Fruit fly (Drosophila melanogaster): Measurements from ENCODE around the gene SWIP.

- TF ChIP-seq br (GFP tag; optimal IDR thresholded peaks at IDR 0.05) = no peak
- no peak for TF ChIP-seq h (GFP tag; optimal IDR thresholded peaks at IDR 0.05)
- no peak for TF ChIP-seq Abd-B (GFP tag; optimal IDR thresholded peaks at IDR 0.05)
- no peak for TF ChIP-seq Hnf4 (GFP tag; optimal IDR thresholded peaks at IDR 0.05)
- no peak for TF ChIP-seq Hr78 (GFP tag; optimal IDR thresholded peaks at IDR 0.05)
- no peak for TF ChIP-seq Mio (GFP tag; optimal IDR thresholded peaks at IDR 0.05)
- no peak for TF ChIP-seq Dif (GFP tag; optimal IDR thresholded peaks at IDR 0.05; ENCODE audit: partially characterized antibody)
- TF ChIP-seq psq (GFP tag; optimal IDR thresholded peaks at IDR 0.05) = no peak
- TF ChIP-seq Hr83 (GFP tag; optimal IDR thresholded peaks at IDR 0.05; ENCODE audit: poor library complexity, severe bottlenecking) = no peak
- no peak for TF ChIP-seq lola (GFP tag; optimal IDR thresholded peaks at IDR 0.05)
- no peak for TF ChIP-seq fru (GFP tag; optimal IDR thresholded peaks at IDR 0.05)
- no peak for TF ChIP-seq OdsH (GFP tag; optimal IDR thresholded peaks at IDR 0.05)
- TF ChIP-seq pan (optimal IDR thresholded peaks at IDR 0.05) = no peak
- TF ChIP-seq N (GFP tag; optimal IDR thresholded peaks at IDR 0.05) = no peak
These were observed 4.6 kb upstream of the SWIP start for dm6 chrX:16308953-16309352.
